Fruit fly (Drosophila melanogaster) whole organism, embryonic: ENCODE results near the gene CG11617.

Experiments
- Asciz ChIP-seq: fragments of 200-800 bp; sonication (Bioruptor generic); optimal IDR thresholded peaks from 2 replicates; lab custom pipeline; 2017; ENCODE audit warnings: missing biosample characterization, mild to moderate bottlenecking, missing genetic modification characterization, missing genetic modification reagents
- Atf6 ChIP-seq: fragments of 200-800 bp; sonication (Bioruptor generic); IDR thresholded peaks from 2 replicates; pipeline ENCODE4 v1.3.6; 2022; ENCODE audit warnings: missing biosample characterization, missing genetic modification characterization
- Bdp1 ChIP-seq: fragments of 200-800 bp; sonication (Bioruptor generic); optimal IDR thresholded peaks from 3 replicates; lab custom pipeline; 2016; ENCODE audit warnings: missing biosample characterization, missing genetic modification characterization
- CG10267 ChIP-seq: fragments of 200-800 bp; sonication (Bioruptor generic); optimal IDR thresholded peaks from 2 replicates; lab custom pipeline; 2018; ENCODE audit warnings: missing biosample characterization, mild to moderate bottlenecking, missing genetic modification characterization, moderate library complexity
- CG12236 ChIP-seq: fragments of 200-800 bp; sonication (Bioruptor generic); optimal IDR thresholded peaks from 2 replicates; lab custom pipeline; 2016; ENCODE audit warnings: missing biosample characterization, missing genetic modification characterization
- CG1233 ChIP-seq: fragments of 200-800 bp; sonication (Bioruptor generic); optimal IDR thresholded peaks from 4 replicates; lab custom pipeline; 2018; ENCODE audit warnings: missing biosample characterization, mild to moderate bottlenecking, missing genetic modification characterization
- CG12391 ChIP-seq: fragments of 200-800 bp; sonication (Bioruptor generic); optimal IDR thresholded peaks from 3 replicates; lab custom pipeline; 2018; ENCODE audit warnings: missing biosample characterization, mild to moderate bottlenecking, missing genetic modification characterization, moderate library complexity
- CG13287 ChIP-seq: fragments of 200-800 bp; sonication (Bioruptor generic); IDR thresholded peaks from 2 replicates; pipeline ENCODE4 v1.3.6; 2022; ENCODE audit warnings: missing biosample characterization, missing genetic modification characterization; ENCODE audit not compliant: partially characterized antibody
- CG14667 ChIP-seq: fragments of 200-800 bp; sonication (Bioruptor generic); IDR thresholded peaks from 2 replicates; pipeline ENCODE4 v1.3.6; 2022; ENCODE audit warnings: missing biosample characterization, missing genetic modification characterization
- CG14710 ChIP-seq: fragments of 200-800 bp; sonication (Bioruptor generic); optimal IDR thresholded peaks from 3 replicates; lab custom pipeline; 2019; ENCODE audit warnings: missing biosample characterization, mild to moderate bottlenecking, missing genetic modification characterization, moderate library complexity
- CG15696 ChIP-seq: fragments of 200-800 bp; sonication (Bioruptor generic); optimal IDR thresholded peaks from 2 replicates; lab custom pipeline; 2019; ENCODE audit warnings: missing biosample characterization, mild to moderate bottlenecking, missing genetic modification characterization, moderate library complexity
- CG1602 ChIP-seq: fragments of 200-800 bp; sonication (Bioruptor generic); optimal IDR thresholded peaks from 3 replicates; lab custom pipeline; 2016; ENCODE audit warnings: missing biosample characterization, missing genetic modification characterization
- CG17912 ChIP-seq: fragments of 200-800 bp; sonication (Bioruptor generic); optimal IDR thresholded peaks from 2 replicates; lab custom pipeline; 2018; ENCODE audit warnings: missing biosample characterization, mild to moderate bottlenecking, missing genetic modification characterization
- CG33213 ChIP-seq: fragments of 200-800 bp; sonication (Bioruptor generic); optimal IDR thresholded peaks from 3 replicates; lab custom pipeline; 2016; ENCODE audit warnings: missing biosample characterization, missing genetic modification characterization
- CG3847 ChIP-seq: fragments of 200-800 bp; sonication (Bioruptor generic); IDR thresholded peaks from 2 replicates; pipeline ENCODE4 v1.3.6; 2022; ENCODE audit warnings: missing biosample characterization, missing genetic modification characterization
- CG6854 ChIP-seq: fragments of 200-800 bp; sonication (Bioruptor generic); optimal IDR thresholded peaks from 3 replicates; lab custom pipeline; 2017; ENCODE audit warnings: missing biosample characterization, mild to moderate bottlenecking, missing genetic modification characterization
- CTCF ChIP-seq: fragments of 200-800 bp; sonication (Bioruptor generic); optimal IDR thresholded peaks from 2 replicates; lab custom pipeline; 2017; ENCODE audit warnings: missing biosample characterization, mild to moderate bottlenecking, missing genetic modification characterization, moderate library complexity
- Dek ChIP-seq: fragments of 200-800 bp; sonication (Bioruptor generic); optimal IDR thresholded peaks from 3 replicates; lab custom pipeline; 2019; ENCODE audit warnings: missing biosample characterization, mild to moderate bottlenecking, missing genetic modification characterization, moderate library complexity
- Doc3 ChIP-seq: fragments of 200-800 bp; sonication (Bioruptor generic); IDR thresholded peaks from 3 replicates; pipeline ENCODE4 v1.3.6; 2022; ENCODE audit warnings: missing biosample characterization, missing genetic modification characterization; ENCODE audit not compliant: partially characterized antibody
- Fer2 ChIP-seq: fragments of 200-800 bp; sonication (Bioruptor generic); optimal IDR thresholded peaks from 2 replicates; lab custom pipeline; 2018; ENCODE audit warnings: missing biosample characterization, mild to moderate bottlenecking, missing genetic modification characterization, moderate library complexity
- HHEX ChIP-seq: fragments of 200-800 bp; sonication (Bioruptor generic); optimal IDR thresholded peaks from 3 replicates; lab custom pipeline; 2017; ENCODE audit warnings: missing biosample characterization, mild to moderate bottlenecking, missing genetic modification characterization, missing genetic modification reagents
- Hmx ChIP-seq: fragments of 200-800 bp; sonication (Bioruptor generic); optimal IDR thresholded peaks from 2 replicates; lab custom pipeline; 2016; ENCODE audit warnings: missing biosample characterization, missing genetic modification characterization
- Mes4 ChIP-seq: fragments of 200-800 bp; sonication (Bioruptor generic); optimal IDR thresholded peaks from 2 replicates; lab custom pipeline; 2016; ENCODE audit warnings: missing biosample characterization, missing genetic modification characterization
- Myb ChIP-seq: fragments of 200-800 bp; sonication (Bioruptor generic); optimal IDR thresholded peaks from 2 replicates; lab custom pipeline; 2016; ENCODE audit warnings: missing biosample characterization, missing genetic modification characterization
- NC2β ChIP-seq: fragments of 200-800 bp; sonication (Bioruptor generic); optimal IDR thresholded peaks from 2 replicates; lab custom pipeline; 2016; ENCODE audit warnings: missing biosample characterization, missing genetic modification characterization
- NK7.1 ChIP-seq: fragments of 200-800 bp; sonication (Bioruptor generic); optimal IDR thresholded peaks from 3 replicates; lab custom pipeline; 2016; ENCODE audit warnings: missing biosample characterization, missing genetic modification characterization
- Stat92E ChIP-seq, 3 experiments: fragments of >200 bp in 2 of 3; fragments of 200-800 bp in 1 of 3; sonication (Bioruptor generic) in 1 of 3; optimal IDR thresholded peaks; 2 replicates each; lab custom pipeline; 2017 to 2019; ENCODE audit warnings: missing biosample characterization in 3 of 3, missing genetic modification characterization in 3 of 3, mild to moderate bottlenecking in 1 of 3, moderate library complexity in 1 of 3
- bsh ChIP-seq, 2 experiments: fragments of 200-800 bp; sonication (Bioruptor generic); optimal IDR thresholded peaks; 2 replicates each; lab custom pipeline; 2017 to 2018; ENCODE audit warnings: mild to moderate bottlenecking in 2 of 2, missing biosample characterization in 2 of 2, missing genetic modification characterization in 2 of 2, moderate library complexity in 1 of 2
- chn ChIP-seq: fragments of 200-800 bp; sonication (Bioruptor generic); optimal IDR thresholded peaks from 2 replicates; lab custom pipeline; 2016; ENCODE audit warnings: missing biosample characterization, missing genetic modification characterization
- emc ChIP-seq: fragments of 200-800 bp; sonication (Bioruptor generic); optimal IDR thresholded peaks from 2 replicates; lab custom pipeline; 2016; ENCODE audit warnings: missing biosample characterization, missing genetic modification characterization
- gem ChIP-seq: fragments of 200-800 bp; sonication (Bioruptor generic); optimal IDR thresholded peaks from 2 replicates; lab custom pipeline; 2019; ENCODE audit warnings: missing biosample characterization, mild to moderate bottlenecking, missing genetic modification characterization, moderate library complexity
- gfzf ChIP-seq: fragments of 200-800 bp; sonication (Bioruptor generic); optimal IDR thresholded peaks from 2 replicates; lab custom pipeline; 2016; ENCODE audit warnings: missing biosample characterization, mild to moderate bottlenecking, missing genetic modification characterization, moderate library complexity
- hbn ChIP-seq: fragments of 200-800 bp; sonication (Bioruptor generic); IDR thresholded peaks from 2 replicates; pipeline ENCODE4 v1.3.6; 2022; ENCODE audit warnings: missing biosample characterization, missing genetic modification characterization; ENCODE audit not compliant: partially characterized antibody
- hth ChIP-seq: fragments of >200 bp; optimal IDR thresholded peaks from 2 replicates; lab custom pipeline; 2017; ENCODE audit warnings: inconsistent platforms
- jumu ChIP-seq: fragments of 200-800 bp; sonication (Bioruptor generic); optimal IDR thresholded peaks from 3 replicates; lab custom pipeline; 2016; ENCODE audit warnings: missing biosample characterization, missing genetic modification characterization
- lov ChIP-seq, 2 experiments: fragments of 200-800 bp in 1 of 2; fragments of >200 bp in 1 of 2; sonication (Bioruptor generic) in 1 of 2; IDR thresholded peaks in 1 of 2; optimal IDR thresholded peaks in 1 of 2; 2 replicates in 1 of 2; 3 replicates in 1 of 2; pipeline versions ENCODE4 v1.3.6 to Lab custom; 2017 to 2022; ENCODE audit warnings: missing biosample characterization in 1 of 2, missing genetic modification characterization in 1 of 2
- nau ChIP-seq: fragments of 200-800 bp; sonication (Bioruptor generic); optimal IDR thresholded peaks from 3 replicates; lab custom pipeline; 2017; ENCODE audit warnings: missing biosample characterization, mild to moderate bottlenecking, missing genetic modification characterization, missing genetic modification reagents
- nerfin-1 ChIP-seq: fragments of 200-800 bp; sonication (Bioruptor generic); optimal IDR thresholded peaks from 3 replicates; lab custom pipeline; 2019; ENCODE audit warnings: missing biosample characterization, mild to moderate bottlenecking, missing genetic modification characterization, moderate library complexity
- nom ChIP-seq: fragments of 200-800 bp; sonication (Bioruptor generic); optimal IDR thresholded peaks from 2 replicates; lab custom pipeline; 2017; ENCODE audit warnings: missing biosample characterization, missing genetic modification characterization, mild to moderate bottlenecking, moderate library complexity, missing genetic modification reagents
- onecut ChIP-seq: fragments of 200-800 bp; sonication (Bioruptor generic); IDR thresholded peaks from 2 replicates; pipeline ENCODE4 v1.3.6; 2022; ENCODE audit warnings: missing biosample characterization, missing genetic modification characterization
- peb ChIP-seq: fragments of 200-800 bp; sonication (Bioruptor generic); IDR thresholded peaks from 2 replicates; pipeline ENCODE4 v1.3.6; 2022; ENCODE audit warnings: missing biosample characterization, missing genetic modification characterization
- pho ChIP-seq: fragments of 200-800 bp; sonication (Bioruptor generic); optimal IDR thresholded peaks from 2 replicates; lab custom pipeline; 2016; ENCODE audit warnings: missing biosample characterization, missing genetic modification characterization
- pita ChIP-seq: fragments of 200-800 bp; sonication (Bioruptor generic); optimal IDR thresholded peaks from 2 replicates; lab custom pipeline; 2017; ENCODE audit warnings: missing biosample characterization, mild to moderate bottlenecking, missing genetic modification characterization
- ranshi ChIP-seq: fragments of 200-800 bp; sonication (Bioruptor generic); IDR thresholded peaks from 2 replicates; pipeline ENCODE4 v1.3.6; 2022; ENCODE audit warnings: missing biosample characterization, missing genetic modification characterization
- sd ChIP-seq: fragments of 200-800 bp; sonication (Bioruptor generic); optimal IDR thresholded peaks from 3 replicates; lab custom pipeline; 2018; ENCODE audit warnings: missing biosample characterization, mild to moderate bottlenecking, missing genetic modification characterization, moderate library complexity
- slp2 ChIP-seq: fragments of 200-800 bp; sonication (Bioruptor generic); optimal IDR thresholded peaks from 2 replicates; lab custom pipeline; 2016; ENCODE audit warnings: missing biosample characterization, missing genetic modification characterization
- sna ChIP-seq: fragments of 200-800 bp; sonication (Bioruptor generic); IDR thresholded peaks from 2 replicates; pipeline ENCODE4 v1.3.6; 2022; ENCODE audit warnings: missing biosample characterization, missing genetic modification characterization; ENCODE audit not compliant: partially characterized antibody
- sug ChIP-seq: fragments of 200-800 bp; optimal IDR thresholded peaks from 2 replicates; lab custom pipeline; 2019; ENCODE audit warnings: missing biosample characterization, mild to moderate bottlenecking, missing genetic modification characterization, moderate library complexity
- wor ChIP-seq: fragments of 200-800 bp; sonication (Bioruptor generic); IDR thresholded peaks from 2 replicates; pipeline ENCODE4 v1.3.6; 2022; ENCODE audit warnings: missing biosample characterization, missing genetic modification characterization

The CG11617 gene

DNA sequence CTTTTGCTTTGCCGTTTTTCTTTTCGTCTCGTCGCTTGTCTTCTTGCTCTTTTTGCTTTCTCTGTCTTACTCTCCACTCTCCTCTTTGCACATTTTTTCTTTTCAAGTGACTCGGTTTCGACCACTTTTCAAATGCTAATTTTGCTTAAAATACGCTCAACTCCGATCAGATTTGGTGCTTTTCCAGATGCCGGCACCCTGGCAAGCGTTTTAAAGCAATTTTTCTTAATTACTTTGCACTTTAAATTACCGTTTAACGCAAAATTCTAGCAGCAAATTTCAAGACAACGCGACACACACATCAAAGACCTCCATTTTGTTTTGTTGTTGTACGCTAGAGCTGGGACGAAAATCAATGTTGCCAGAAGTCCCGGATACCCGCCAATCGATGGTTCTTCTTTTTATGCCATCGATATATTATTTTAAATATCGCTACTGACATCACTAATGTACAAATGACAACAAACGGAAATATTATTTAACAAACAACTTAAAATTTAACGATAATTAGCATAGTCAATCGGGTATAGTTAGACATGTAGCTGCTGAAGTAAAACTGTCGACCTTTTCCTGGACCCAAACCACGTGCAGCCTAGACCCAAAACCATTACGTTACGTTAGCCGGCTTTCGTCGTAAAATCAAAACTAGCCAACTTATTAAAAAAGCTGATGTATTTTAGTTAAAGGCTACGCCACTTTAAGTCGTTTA is 43.6 kb upstream of the CG11617 start, which contains the start of gene kis (continued):
- TF ChIP-seq lov (optimal IDR thresholded peaks at IDR 0.05; lab: Kevin White, UChicago) (no peak), lov (GFP tag; IDR thresholded peaks at IDR 0.05; lab: Robert Waterston, UW) (0 out of 3 replicates have a peak, but pooled peaks have one; percentile 48), CG12391 (tag; lab: Kevin White, UChicago) (peak; percentile 64), Mes4 (GFP tag; lab: Kevin White, UChicago) (peak; percentile 29), Myb (GFP tag; lab: Kevin White, UChicago) (peak; percentile 58), Doc3 (peak; percentile 95), CG1602 (GFP tag; lab: Kevin White, UChicago) (no peak), CG13287 (GFP tag; lab: Robert Waterston, UW) (peak; percentile 98), Asciz (GFP tag; lab: Kevin White, UChicago) (peak; percentile 3), jumu (GFP tag; lab: Kevin White, UChicago) (peak; percentile 59), ranshi (GFP tag; lab: Robert Waterston, UW) (no peak), CG17912 (GFP tag; lab: Kevin White, UChicago) (no peak), CG33213 (GFP tag; lab: Kevin White, UChicago) (peak; percentile 54), CG12236 (GFP tag; lab: Kevin White, UChicago) (no peak), gfzf (GFP tag; lab: Kevin White, UChicago) (peak; percentile 54), CG15696 (peak; percentile 12), chn (GFP tag; lab: Kevin White, UChicago) (peak; percentile 40), Fer2 (tag; lab: Kevin White, UChicago) (no peak), Dek (tag; lab: Kevin White, UChicago) (no peak), Atf6 (GFP tag; lab: Robert Waterston, UW) (no peak), Hmx (GFP tag; lab: Kevin White, UChicago) (no peak), Stat92E (GFP tag; optimal IDR thresholded peaks at IDR 0.05; lab: Kevin White, UChicago) (peak in 1 of 3 experiments; percentile 74), wor (GFP tag; lab: Robert Waterston, UW) (no peak), gem (tag; lab: Kevin White, UChicago) (peak; percentile 43), sd (peak; percentile 70), Bdp1 (peak; percentile 41), onecut (GFP tag; lab: Robert Waterston, UW) (0 out of 2 replicates have a peak, but pooled peaks have one; percentile 31), CG14667 (GFP tag; lab: Robert Waterston, UW) (no peak), NC2β (peak; percentile 34), CG3847 (GFP tag; lab: Robert Waterston, UW) (peak; percentile 61), CG6854 (GFP tag; lab: Kevin White, UChicago) (no peak), nerfin-1 (tag; lab: Kevin White, UChicago) (peak; percentile 48), NK7.1 (peak; percentile 3), CG1233 (GFP tag; lab: Kevin White, UChicago) (no peak), slp2 (GFP tag; lab: Kevin White, UChicago) (no peak), nom (GFP tag; lab: Kevin White, UChicago) (peak; percentile 84), hth (lab: Kevin White, UChicago) (no peak), bsh (GFP tag; optimal IDR thresholded peaks at IDR 0.05; lab: Kevin White, UChicago) (peak; percentile 5 to 21), pita (GFP tag; lab: Kevin White, UChicago) (peak; percentile 67), CTCF (peak; percentile 54), CG14710 (peak; percentile 80), pho (GFP tag; lab: Kevin White, UChicago) (peak; percentile 67), CG10267 (peak; percentile 72), HHEX (GFP tag; lab: Kevin White, UChicago) (no peak), hbn (peak; percentile 93), nau (GFP tag; lab: Kevin White, UChicago) (no peak), emc (peak; percentile 10), sna (GFP tag; lab: Robert Waterston, UW) (peak; percentile 97), sug (tag; lab: Kevin White, UChicago) (peak; percentile 64), peb (GFP tag; lab: Robert Waterston, UW) (no peak)
